Worm (Caenorhabditis elegans): ENCODE data around the gene osta-1.

osta-1 gene

DNA sequence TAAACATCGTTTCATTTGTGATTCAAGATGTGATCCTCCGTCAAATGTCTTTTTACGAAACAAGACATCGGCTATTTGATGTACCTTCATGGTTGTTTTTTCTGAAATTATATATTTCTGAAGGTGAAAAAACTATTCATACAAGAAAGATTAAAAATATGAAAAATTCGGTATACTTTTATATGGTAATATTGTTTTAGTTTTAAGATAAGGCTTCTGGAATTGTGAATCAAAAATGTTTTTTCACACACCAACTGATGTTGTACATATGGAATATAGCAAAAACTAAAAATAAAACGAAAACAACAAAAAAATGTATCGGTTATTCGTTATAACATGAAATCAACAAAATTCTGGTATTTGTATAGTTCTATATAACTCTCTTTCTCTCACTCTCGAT, 30.8 kb downstream of the osta-1 start, which contains the start of gene F23F1.6:
Gene F23F1.6, minus strand, starts transcription at position 101 of the 400 bp plus-strand sequence.
- no peak for TF ChIP-seq mdl-1 (tag; optimal IDR thresholded peaks at IDR 0.05)
- no peak for TF ChIP-seq snpc-4 (tag; optimal IDR thresholded peaks at IDR 0.05)
- TF ChIP-seq mbf-1 (tag; optimal IDR thresholded peaks at IDR 0.05) = no peak
- no peak for TF ChIP-seq ceh-82 (tag; optimal IDR thresholded peaks at IDR 0.05)
- no peak for TF ChIP-seq R02D3.7 (tag; optimal IDR thresholded peaks at IDR 0.05)
- TF ChIP-seq nhr-77 (tag; optimal IDR thresholded peaks at IDR 0.05) = no peak
- TF ChIP-seq sma-9 (GFP tag; optimal IDR thresholded peaks at IDR 0.05) = no peak
- TF ChIP-seq sma-9 (tag; optimal IDR thresholded peaks at IDR 0.05) = no peak
- no peak for TF ChIP-seq crh-2 (tag; optimal IDR thresholded peaks at IDR 0.05)
- TF ChIP-seq nhr-6 (tag; optimal IDR thresholded peaks at IDR 0.05) = no peak
- no peak for TF ChIP-seq zag-1 (tag; optimal IDR thresholded peaks at IDR 0.05)
- TF ChIP-seq alr-1 (tag; optimal IDR thresholded peaks at IDR 0.05) = no peak
- no peak for TF ChIP-seq Y55F3AM.14 (GFP tag; optimal IDR thresholded peaks at IDR 0.05)

DNA sequence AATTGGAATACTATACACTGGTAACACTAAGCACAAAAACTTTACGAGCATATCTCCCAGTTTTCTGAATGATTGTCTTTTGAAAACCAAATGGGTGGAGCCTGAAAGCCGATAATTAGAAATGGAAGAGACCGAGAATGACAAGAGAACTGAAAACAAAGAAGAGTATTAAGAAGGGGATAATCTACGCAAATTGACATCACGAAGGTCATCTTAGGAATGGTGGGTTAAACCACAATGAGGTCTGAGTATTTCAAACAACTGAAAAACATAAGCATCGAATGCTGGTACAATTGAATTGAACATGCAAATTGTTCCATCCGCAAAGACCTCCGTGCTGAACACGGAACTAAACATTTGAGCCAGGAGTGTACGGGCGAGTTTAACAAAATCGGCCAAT, 33.0 kb downstream of the osta-1 start, which contains the start of gene spp-24:
Gene spp-24, minus strand, starts transcription at position 101 of the 400 bp plus-strand sequence.
- TF ChIP-seq lin-39 (tag; optimal IDR thresholded peaks at IDR 0.05) = no peak
- no peak for TF ChIP-seq nhr-11 (tag; optimal IDR thresholded peaks at IDR 0.05)
- no peak for TF ChIP-seq alr-1 (tag; optimal IDR thresholded peaks at IDR 0.05)
- no peak for TF ChIP-seq sma-3 (GFP tag; optimal IDR thresholded peaks at IDR 0.05)
- no peak for TF ChIP-seq sem-4 (tag; optimal IDR thresholded peaks at IDR 0.05)
- TF ChIP-seq nhr-12 (tag; optimal IDR thresholded peaks at IDR 0.05) = no peak
- no peak for TF ChIP-seq skn-1 (tag; optimal IDR thresholded peaks at IDR 0.05)
- no peak for TF ChIP-seq gmeb-1 (tag; optimal IDR thresholded peaks at IDR 0.05)
- no peak for TF ChIP-seq nhr-237 (tag; optimal IDR thresholded peaks at IDR 0.05)
- TF ChIP-seq mbf-1 (tag; optimal IDR thresholded peaks at IDR 0.05) = no peak
- no peak for TF ChIP-seq elt-1 (tag; optimal IDR thresholded peaks at IDR 0.05)

DNA sequence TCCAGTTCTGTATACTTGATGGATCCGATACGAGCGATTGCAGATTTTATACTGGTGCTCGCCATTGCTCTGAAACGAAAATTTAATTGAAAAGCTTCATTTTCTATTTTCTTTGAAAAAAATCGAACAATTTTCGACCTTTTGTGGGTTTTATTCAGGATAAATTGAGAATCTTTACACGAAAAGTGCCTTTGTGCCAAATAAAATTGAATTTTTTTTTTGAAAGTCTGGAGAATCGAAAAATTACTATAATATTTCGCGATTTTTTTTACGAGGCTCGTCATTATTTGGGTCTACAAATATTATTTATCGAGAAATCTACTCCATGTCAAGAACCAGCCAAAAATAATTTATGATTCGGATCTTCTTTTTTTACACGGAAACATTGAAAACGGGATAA, 35.5 kb downstream of the osta-1 start, which contains the start of gene F23F1.10:
Gene F23F1.10, minus strand, starts transcription at position 69 of the 400 bp plus-strand sequence.
- no peak for TF ChIP-seq ceh-16 (tag; optimal IDR thresholded peaks at IDR 0.05)
- TF ChIP-seq crh-2 (tag; optimal IDR thresholded peaks at IDR 0.05) = no peak
- TF ChIP-seq lin-13 (GFP tag; optimal IDR thresholded peaks at IDR 0.05) = no peak
- TF ChIP-seq sem-4 (tag; optimal IDR thresholded peaks at IDR 0.05) = no peak
- TF ChIP-seq unc-39 (tag; optimal IDR thresholded peaks at IDR 0.05) = no peak
- no peak for TF ChIP-seq F13H6.1 (tag; optimal IDR thresholded peaks at IDR 0.05)

DNA sequence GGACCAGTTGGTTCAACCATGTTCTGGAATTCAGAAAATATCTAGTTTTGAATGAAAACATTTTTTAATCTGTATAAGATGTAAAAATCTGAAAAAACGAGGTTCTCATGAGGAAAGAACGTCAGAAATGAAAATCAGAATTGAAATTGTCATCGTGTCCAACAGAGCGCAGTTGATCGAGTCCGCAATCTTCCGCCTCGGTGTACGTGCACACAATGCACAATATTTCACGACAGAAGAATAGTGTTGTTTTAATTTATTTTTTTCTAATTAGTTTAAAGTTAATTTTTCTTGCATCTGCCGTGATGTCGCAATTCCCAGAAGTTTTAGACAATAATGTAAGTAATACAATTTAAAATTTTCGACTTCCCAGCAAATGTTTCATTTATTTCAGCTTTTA, 37.2 kb downstream of the osta-1 start, which contains the start of gene nfyc-1:
Gene nfyc-1, plus strand, starts transcription at position 268 of the 400 bp plus-strand sequence.
- TF ChIP-seq F13H6.1 (tag; optimal IDR thresholded peaks at IDR 0.05) (peak; percentile 23), C34F6.9 (tag; optimal IDR thresholded peaks at IDR 0.05) (peak; percentile 87), egl-27 (tag; optimal IDR thresholded peaks at IDR 0.05) (no peak), sma-9 (GFP tag; optimal IDR thresholded peaks at IDR 0.05) (peak; percentile 43), sma-9 (tag; optimal IDR thresholded peaks at IDR 0.05) (no peak), blmp-1 (tag; optimal IDR thresholded peaks at IDR 0.05; ENCODE audit: insufficient read depth) (peak; percentile 26), nhr-237 (tag; optimal IDR thresholded peaks at IDR 0.05) (no peak), mab-5 (tag; optimal IDR thresholded peaks at IDR 0.05) (no peak), ztf-11 (tag; optimal IDR thresholded peaks at IDR 0.05) (no peak), ztf-4 (tag; optimal IDR thresholded peaks at IDR 0.05) (peak; percentile 24), unc-55 (GFP tag; optimal IDR thresholded peaks at IDR 0.05) (peak; percentile 81), dmd-4 (tag; optimal IDR thresholded peaks at IDR 0.05) (no peak), mdl-1 (tag; optimal IDR thresholded peaks at IDR 0.05) (no peak), lin-11 (tag; optimal IDR thresholded peaks at IDR 0.05) (peak; percentile 68), nhr-25 (tag; optimal IDR thresholded peaks at IDR 0.05) (peak; percentile 41), ZK546.5 (tag; optimal IDR thresholded peaks at IDR 0.05) (no peak), fos-1 (tag; optimal IDR thresholded peaks at IDR 0.05) (peak; percentile 57), lin-39 (tag; optimal IDR thresholded peaks at IDR 0.05) (no peak), gmeb-1 (tag; optimal IDR thresholded peaks at IDR 0.05) (peak; percentile 48), crh-2 (tag; optimal IDR thresholded peaks at IDR 0.05) (peak; percentile 77), Y55F3AM.14 (GFP tag; optimal IDR thresholded peaks at IDR 0.05) (no peak), aly-2 (tag; optimal IDR thresholded peaks at IDR 0.05) (no peak), peb-1 (tag; optimal IDR thresholded peaks at IDR 0.05) (no peak), nhr-129 (tag; optimal IDR thresholded peaks at IDR 0.05) (peak; percentile 60), elt-1 (tag; optimal IDR thresholded peaks at IDR 0.05) (no peak), nhr-21 (tag; optimal IDR thresholded peaks at IDR 0.05) (no peak), R02D3.7 (tag; optimal IDR thresholded peaks at IDR 0.05) (no peak), skn-1 (tag; optimal IDR thresholded peaks at IDR 0.05) (peak; percentile 98), sma-3 (GFP tag; optimal IDR thresholded peaks at IDR 0.05) (peak; percentile 25), lsy-2 (tag; optimal IDR thresholded peaks at IDR 0.05) (peak in 1 of 2 experiments; percentile 82), lin-13 (GFP tag; optimal IDR thresholded peaks at IDR 0.05) (peak; percentile 68)
